Fruit fly (Drosophila melanogaster) whole organism, embryonic: Measurements from ENCODE around the gene CG7006.

ENCODE experiments used
- B-H2 ChIP-seq: fragments of 200-800 bp; sonication (Bioruptor generic); optimal IDR thresholded peaks from 2 replicates; lab custom pipeline; 2018; ENCODE audit warnings: missing biosample characterization, mild to moderate bottlenecking, missing genetic modification characterization
- CG10147 ChIP-seq: fragments of 200-800 bp; sonication (Bioruptor generic); optimal IDR thresholded peaks from 2 replicates; lab custom pipeline; 2019; ENCODE audit warnings: missing biosample characterization, mild to moderate bottlenecking, missing genetic modification characterization, moderate library complexity
- CG10565 ChIP-seq: fragments of 200-800 bp; sonication (Bioruptor generic); optimal IDR thresholded peaks from 3 replicates; lab custom pipeline; 2016; ENCODE audit warnings: missing biosample characterization, mild to moderate bottlenecking, missing genetic modification characterization
- CG12071 ChIP-seq: fragments of 200-800 bp; sonication (Bioruptor generic); optimal IDR thresholded peaks from 3 replicates; lab custom pipeline; 2018; ENCODE audit warnings: missing biosample characterization, mild to moderate bottlenecking, missing genetic modification characterization
- CG12299 ChIP-seq: fragments of 200-800 bp; sonication (Bioruptor generic); optimal IDR thresholded peaks from 2 replicates; lab custom pipeline; 2018; ENCODE audit warnings: missing biosample characterization, mild to moderate bottlenecking, missing genetic modification characterization
- CG12942 ChIP-seq: fragments of 200-800 bp; sonication (Bioruptor generic); optimal IDR thresholded peaks from 3 replicates; lab custom pipeline; 2016; ENCODE audit warnings: missing biosample characterization, missing genetic modification characterization
- CG14050 ChIP-seq: fragments of 200-800 bp; sonication (Bioruptor generic); IDR thresholded peaks from 3 replicates; pipeline ENCODE4 v1.3.6; 2022; ENCODE audit warnings: missing biosample characterization, missing genetic modification characterization
- CG14667 ChIP-seq: fragments of 200-800 bp; sonication (Bioruptor generic); IDR thresholded peaks from 2 replicates; pipeline ENCODE4 v1.3.6; 2022; ENCODE audit warnings: missing biosample characterization, missing genetic modification characterization
- CG16815 ChIP-seq: fragments of 200-800 bp; sonication (Bioruptor generic); optimal IDR thresholded peaks from 3 replicates; lab custom pipeline; 2017; ENCODE audit warnings: missing biosample characterization, mild to moderate bottlenecking, missing genetic modification characterization
- CG17568 ChIP-seq: fragments of 200-800 bp; sonication (Bioruptor generic); optimal IDR thresholded peaks from 2 replicates; lab custom pipeline; 2018; ENCODE audit warnings: missing biosample characterization, mild to moderate bottlenecking, missing genetic modification characterization, moderate library complexity
- CG17912 ChIP-seq: fragments of 200-800 bp; sonication (Bioruptor generic); optimal IDR thresholded peaks from 2 replicates; lab custom pipeline; 2018; ENCODE audit warnings: missing biosample characterization, mild to moderate bottlenecking, missing genetic modification characterization
- CG1832 ChIP-seq: fragments of 200-800 bp; sonication (Bioruptor generic); optimal IDR thresholded peaks from 2 replicates; lab custom pipeline; 2017; ENCODE audit warnings: missing biosample characterization, mild to moderate bottlenecking, missing genetic modification characterization, inconsistent platforms
- CG18476 ChIP-seq: fragments of 200-800 bp; sonication (Bioruptor generic); optimal IDR thresholded peaks from 2 replicates; lab custom pipeline; 2016; ENCODE audit warnings: missing biosample characterization, mild to moderate bottlenecking, missing genetic modification characterization
- CG18619 ChIP-seq: fragments of 200-800 bp; sonication (Bioruptor generic); optimal IDR thresholded peaks from 3 replicates; lab custom pipeline; 2017; ENCODE audit warnings: missing biosample characterization, mild to moderate bottlenecking, missing genetic modification characterization
- CG2199 ChIP-seq: fragments of 200-800 bp; sonication (Bioruptor generic); IDR thresholded peaks from 3 replicates; pipeline ENCODE4 v1.3.6; 2022; ENCODE audit warnings: missing biosample characterization, missing genetic modification characterization
- CG32767 ChIP-seq: fragments of 200-800 bp; sonication (Bioruptor generic); IDR thresholded peaks from 2 replicates; pipeline ENCODE4 v1.3.6; 2022; ENCODE audit warnings: missing biosample characterization, missing genetic modification characterization
- CG34422 ChIP-seq: fragments of 200-800 bp; sonication (Bioruptor generic); IDR thresholded peaks from 3 replicates; pipeline ENCODE4 v1.3.6; 2022; ENCODE audit warnings: missing biosample characterization, missing genetic modification characterization
- CG42726 ChIP-seq: fragments of 200-800 bp; sonication (Bioruptor generic); IDR thresholded peaks from 2 replicates; pipeline ENCODE4 v1.3.6; 2022; ENCODE audit warnings: missing biosample characterization, missing genetic modification characterization; ENCODE audit not compliant: partially characterized antibody
- CG8924 ChIP-seq: fragments of 200-800 bp; optimal IDR thresholded peaks from 3 replicates; lab custom pipeline; 2019; ENCODE audit warnings: missing biosample characterization, mild to moderate bottlenecking, missing genetic modification characterization, moderate library complexity
- D19A ChIP-seq: fragments of 200-800 bp; optimal IDR thresholded peaks from 3 replicates; lab custom pipeline; 2019; ENCODE audit warnings: missing biosample characterization, mild to moderate bottlenecking, missing genetic modification characterization, moderate library complexity
- Doc2 ChIP-seq: fragments of 200-800 bp; sonication (Bioruptor generic); IDR thresholded peaks from 2 replicates; pipeline ENCODE4 v1.3.6; 2022; ENCODE audit warnings: missing biosample characterization, missing genetic modification characterization
- HLH54F ChIP-seq: fragments of 200-800 bp; sonication (Bioruptor generic); optimal IDR thresholded peaks from 3 replicates; lab custom pipeline; 2016; ENCODE audit warnings: missing biosample characterization, missing genetic modification characterization
- HmgD ChIP-seq: fragments of 200-800 bp; sonication (Bioruptor generic); optimal IDR thresholded peaks from 3 replicates; lab custom pipeline; 2016; ENCODE audit warnings: missing biosample characterization, missing genetic modification characterization
- Jarid2 ChIP-seq: fragments of 200-800 bp; sonication (Bioruptor generic); optimal IDR thresholded peaks from 3 replicates; lab custom pipeline; 2017; ENCODE audit warnings: mild to moderate bottlenecking, missing biosample characterization, missing genetic modification reagents, missing genetic modification characterization
- Kr ChIP-seq: fragments of 200-800 bp; sonication (Bioruptor generic); optimal IDR thresholded peaks from 2 replicates; lab custom pipeline; 2017; ENCODE audit warnings: missing biosample characterization, mild to moderate bottlenecking, missing genetic modification characterization
- MTF-1 ChIP-seq: fragments of 200-800 bp; sonication (Bioruptor generic); optimal IDR thresholded peaks from 2 replicates; lab custom pipeline; 2018; ENCODE audit warnings: missing biosample characterization, mild to moderate bottlenecking, missing genetic modification characterization, borderline replicate concordance
- Mes4 ChIP-seq: fragments of 200-800 bp; sonication (Bioruptor generic); optimal IDR thresholded peaks from 2 replicates; lab custom pipeline; 2016; ENCODE audit warnings: missing biosample characterization, missing genetic modification characterization
- NC2α ChIP-seq: fragments of 200-800 bp; sonication (Bioruptor generic); optimal IDR thresholded peaks from 2 replicates; lab custom pipeline; 2016; ENCODE audit warnings: missing biosample characterization, missing genetic modification characterization
- Six4 ChIP-seq: fragments of 200-800 bp; sonication (Bioruptor generic); optimal IDR thresholded peaks from 2 replicates; lab custom pipeline; 2016; ENCODE audit warnings: missing biosample characterization, missing genetic modification characterization
- Sox102F ChIP-seq: fragments of 200-800 bp; sonication (Bioruptor generic); optimal IDR thresholded peaks from 2 replicates; lab custom pipeline; 2018; ENCODE audit warnings: missing biosample characterization, mild to moderate bottlenecking, missing genetic modification characterization, moderate library complexity
- Tbp ChIP-seq: fragments of >200 bp; optimal IDR thresholded peaks from 2 replicates; lab custom pipeline; 2018; ENCODE audit warnings: missing biosample characterization, missing genetic modification characterization
- ac ChIP-seq: fragments of 200-800 bp; sonication (Bioruptor generic); optimal IDR thresholded peaks from 3 replicates; lab custom pipeline; 2017; ENCODE audit warnings: missing biosample characterization, mild to moderate bottlenecking, missing genetic modification characterization
- bcd ChIP-seq: fragments of 200-800 bp; sonication (Bioruptor generic); optimal IDR thresholded peaks from 2 replicates; lab custom pipeline; 2017; ENCODE audit warnings: missing biosample characterization, mild to moderate bottlenecking, missing genetic modification characterization
- caup ChIP-seq: fragments of 200-800 bp; sonication (Bioruptor generic); optimal IDR thresholded peaks from 3 replicates; lab custom pipeline; 2017; ENCODE audit warnings: missing biosample characterization, mild to moderate bottlenecking, missing genetic modification characterization, moderate library complexity; ENCODE audit not compliant: severe bottlenecking
- grau ChIP-seq: fragments of 200-800 bp; optimal IDR thresholded peaks from 3 replicates; lab custom pipeline; 2019; ENCODE audit warnings: missing biosample characterization, mild to moderate bottlenecking, missing genetic modification characterization, moderate library complexity
- hth ChIP-seq: fragments of >200 bp; optimal IDR thresholded peaks from 2 replicates; lab custom pipeline; 2017; ENCODE audit warnings: inconsistent platforms
- jing ChIP-seq: fragments of 200-800 bp; sonication (Bioruptor generic); optimal IDR thresholded peaks from 2 replicates; lab custom pipeline; 2018; ENCODE audit warnings: missing biosample characterization, mild to moderate bottlenecking, missing genetic modification characterization
- kni ChIP-seq: fragments of 200-800 bp; sonication (Bioruptor generic); optimal IDR thresholded peaks from 3 replicates; lab custom pipeline; 2017; ENCODE audit warnings: mild to moderate bottlenecking, missing biosample characterization, missing genetic modification reagents, missing genetic modification characterization
- lov ChIP-seq, 2 experiments: fragments of 200-800 bp in 1 of 2; fragments of >200 bp in 1 of 2; sonication (Bioruptor generic) in 1 of 2; IDR thresholded peaks in 1 of 2; optimal IDR thresholded peaks in 1 of 2; 2 replicates in 1 of 2; 3 replicates in 1 of 2; pipeline versions ENCODE4 v1.3.6 to Lab custom; 2017 to 2022; ENCODE audit warnings: missing biosample characterization in 1 of 2, missing genetic modification characterization in 1 of 2
- pan ChIP-seq, 4 experiments: fragments of >200 bp in 3 of 4; fragments of 200-800 bp in 1 of 4; sonication (Bioruptor generic) in 1 of 4; optimal IDR thresholded peaks in 3 of 4; IDR thresholded peaks in 1 of 4; 2 replicates each; pipeline versions ENCODE4 v1.3.6 to Lab custom; 2017 to 2022; ENCODE audit warnings: missing biosample characterization in 2 of 4, missing genetic modification characterization in 2 of 4, mixed read lengths in 1 of 4
- pfk ChIP-seq: fragments of 200-800 bp; sonication (Bioruptor generic); optimal IDR thresholded peaks from 2 replicates; lab custom pipeline; 2018; ENCODE audit warnings: missing biosample characterization, mild to moderate bottlenecking, missing genetic modification characterization, moderate library complexity
- psq ChIP-seq: fragments of 200-800 bp; sonication (Bioruptor generic); optimal IDR thresholded peaks from 2 replicates; lab custom pipeline; 2017; ENCODE audit warnings: missing biosample characterization, missing genetic modification characterization
- pum ChIP-seq: fragments of 200-800 bp; sonication (Bioruptor generic); optimal IDR thresholded peaks from 2 replicates; lab custom pipeline; 2016; ENCODE audit warnings: missing biosample characterization, missing genetic modification characterization
- pzg ChIP-seq: fragments of 200-800 bp; sonication (Bioruptor generic); optimal IDR thresholded peaks from 3 replicates; lab custom pipeline; 2018; ENCODE audit warnings: missing biosample characterization, mild to moderate bottlenecking, missing genetic modification characterization, moderate library complexity
- slbo ChIP-seq: fragments of 200-800 bp; sonication (Bioruptor generic); IDR thresholded peaks from 2 replicates; pipeline ENCODE4 v1.3.6; 2022; ENCODE audit warnings: missing biosample characterization, missing genetic modification characterization
- sug ChIP-seq: fragments of 200-800 bp; optimal IDR thresholded peaks from 2 replicates; lab custom pipeline; 2019; ENCODE audit warnings: missing biosample characterization, mild to moderate bottlenecking, missing genetic modification characterization, moderate library complexity
- twi ChIP-seq: fragments of 200-800 bp; optimal IDR thresholded peaks from 2 replicates; lab custom pipeline; 2019; ENCODE audit warnings: missing biosample characterization, mild to moderate bottlenecking, missing genetic modification characterization, moderate library complexity
- yki ChIP-seq: fragments of >200 bp; optimal IDR thresholded peaks from 3 replicates; lab custom pipeline; 2018

Gene CG7006

DNA sequence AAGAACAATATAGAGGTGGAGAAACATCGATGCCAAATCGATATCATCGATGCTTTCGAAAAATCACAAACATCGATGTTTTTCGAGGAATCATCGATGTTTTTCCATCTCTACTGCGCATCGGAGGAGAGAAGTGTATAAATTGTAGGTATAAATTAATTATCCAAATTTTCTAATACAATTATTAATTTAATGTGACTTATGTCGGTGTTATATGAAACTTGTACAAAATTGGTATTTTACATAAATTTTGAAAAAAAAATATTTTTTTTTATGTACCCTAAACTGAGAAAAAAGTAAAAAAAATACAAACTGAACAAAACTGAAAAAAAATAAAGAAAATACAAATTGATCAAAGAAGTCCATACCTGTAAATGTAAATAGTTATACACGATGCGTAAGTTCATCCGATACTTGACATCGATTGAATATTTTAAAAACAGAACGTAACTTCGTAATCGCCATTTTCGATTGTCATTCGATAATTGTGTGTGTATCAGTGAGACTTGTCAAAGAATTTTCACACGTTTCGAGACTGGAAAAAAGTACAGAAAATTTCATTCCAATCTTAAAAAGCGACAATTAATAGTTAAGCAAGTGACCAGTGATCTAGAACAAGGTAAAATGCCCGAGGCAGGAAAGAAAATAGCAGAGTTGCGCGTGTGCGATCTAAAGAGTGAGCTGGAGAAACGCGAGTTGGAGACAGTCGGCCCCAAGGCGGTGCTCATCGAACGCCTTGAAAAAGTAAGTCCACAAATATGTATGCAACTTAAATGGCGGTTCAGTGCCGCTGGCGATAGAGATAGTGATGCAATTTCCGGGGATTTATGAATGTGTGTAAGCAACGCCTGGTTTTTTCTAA lies 33.2 kb upstream of the CG7006 start, which contains the start of the genes CG5808 and Saf-B (continued):
- TF ChIP-seq CG32767 (GFP tag; lab: Robert Waterston, UW): peak; percentile 81; the same call in 1 of the 2 replicates
- TF ChIP-seq HmgD: no peak
- TF ChIP-seq Doc2: no peak
- peak; percentile 60 for TF ChIP-seq slbo (GFP tag; lab: Robert Waterston, UW)
- TF ChIP-seq CG12299 (tag; lab: Kevin White, UChicago): no peak
- TF ChIP-seq pum (GFP tag; lab: Kevin White, UChicago): no peak
- TF ChIP-seq CG14667 (GFP tag; lab: Robert Waterston, UW): peak; percentile 38; the same call in 1 of the 2 replicates
- TF ChIP-seq NC2α (GFP tag; lab: Kevin White, UChicago): no peak
- no peak; the same call in 2 of the 3 replicates for TF ChIP-seq CG34422 (GFP tag; lab: Robert Waterston, UW)
- TF ChIP-seq Jarid2 (GFP tag; lab: Kevin White, UChicago): no peak
- no peak for TF ChIP-seq B-H2
- TF ChIP-seq CG17912 (GFP tag; lab: Kevin White, UChicago): no peak
- no peak for TF ChIP-seq Sox102F (GFP tag; lab: Kevin White, UChicago)
- no peak for TF ChIP-seq yki
- no peak for TF ChIP-seq ac
- no peak for TF ChIP-seq CG12942 (GFP tag; lab: Kevin White, UChicago)
- no peak for TF ChIP-seq CG10565 (GFP tag; lab: Kevin White, UChicago)
- no peak for TF ChIP-seq lov (optimal IDR thresholded peaks at IDR 0.05; lab: Kevin White, UChicago)
- TF ChIP-seq lov (GFP tag; IDR thresholded peaks at IDR 0.05; lab: Robert Waterston, UW): no peak
- TF ChIP-seq caup (GFP tag; lab: Kevin White, UChicago): no peak
- no peak for TF ChIP-seq CG17568
- TF ChIP-seq pzg (GFP tag; lab: Kevin White, UChicago): peak; percentile 29
- TF ChIP-seq pfk (GFP tag; lab: Kevin White, UChicago): no peak
- no peak for TF ChIP-seq hth (lab: Kevin White, UChicago)
- TF ChIP-seq jing (GFP tag; lab: Kevin White, UChicago): no peak
- no peak for TF ChIP-seq sug (tag; lab: Kevin White, UChicago)
- TF ChIP-seq CG14050 (GFP tag; lab: Robert Waterston, UW): no peak
- TF ChIP-seq grau (tag; lab: Kevin White, UChicago): no peak
- TF ChIP-seq bcd (GFP tag; lab: Kevin White, UChicago): peak; percentile 23
- TF ChIP-seq psq (GFP tag; lab: Kevin White, UChicago): no peak
- peak; percentile 59 for TF ChIP-seq CG18476 (GFP tag; lab: Kevin White, UChicago)
- TF ChIP-seq Kr (GFP tag; lab: Kevin White, UChicago): no peak
- TF ChIP-seq CG1832: no peak
- TF ChIP-seq Tbp (GFP tag; lab: Kevin White, UChicago): no peak
- no peak for TF ChIP-seq D19A (tag; lab: Kevin White, UChicago)
- TF ChIP-seq CG2199 (GFP tag; lab: Robert Waterston, UW): no peak
- peak; percentile 70 for TF ChIP-seq CG8924 (tag; lab: Kevin White, UChicago)
- no peak for TF ChIP-seq pan (optimal IDR thresholded peaks at IDR 0.05; lab: Kevin White, UChicago)
- TF ChIP-seq pan (GFP tag; optimal IDR thresholded peaks at IDR 0.05 in 1 of 2, IDR thresholded peaks at IDR 0.05 in 1 of 2): peak in 1 of 2 experiments; percentile 63
- TF ChIP-seq CG10147 (GFP tag; lab: Kevin White, UChicago): no peak
- TF ChIP-seq MTF-1 (GFP tag; lab: Kevin White, UChicago): no peak
- no peak for TF ChIP-seq CG18619 (GFP tag; lab: Kevin White, UChicago)
- TF ChIP-seq CG12071 (GFP tag; lab: Kevin White, UChicago): no peak
- 0 out of 2 replicates have a peak, but pooled peaks have one; percentile 32 for TF ChIP-seq CG42726 (GFP tag; lab: Robert Waterston, UW)
- TF ChIP-seq CG16815 (GFP tag; lab: Kevin White, UChicago): no peak
- no peak for TF ChIP-seq twi (tag; lab: Kevin White, UChicago)
- TF ChIP-seq Six4 (GFP tag; lab: Kevin White, UChicago): peak; percentile 40
- no peak for TF ChIP-seq HLH54F (GFP tag; lab: Kevin White, UChicago)
- TF ChIP-seq kni (GFP tag; lab: Kevin White, UChicago): no peak
- no peak for TF ChIP-seq Mes4 (GFP tag; lab: Kevin White, UChicago)
